Fruit fly (Drosophila melanogaster): ENCODE results near the gene CG31809.
A peak's percentile ranks its signal among the peaks of the same experiment; 100 is the strongest.

The CG31809 gene

dm6 chr2L:16886459-16886858 is 27.9 kb upstream of the CG31809 start:
- TF ChIP-seq CG8301 (tag; optimal IDR thresholded peaks at IDR 0.05), result no peak
- TF ChIP-seq D1 (tag; optimal IDR thresholded peaks at IDR 0.05), result no peak
- TF ChIP-seq CG10348 (GFP tag; IDR thresholded peaks at IDR 0.05), result no peak
- TF ChIP-seq CG12605 (GFP tag; IDR thresholded peaks at IDR 0.05), result no peak
- no peak for TF ChIP-seq CG14655 (GFP tag; optimal IDR thresholded peaks at IDR 0.05)
- no peak for TF ChIP-seq Ets98B (GFP tag; IDR thresholded peaks at IDR 0.05)
- no peak for TF ChIP-seq Pif1A (GFP tag; optimal IDR thresholded peaks at IDR 0.05)

- TF ChIP-seq EcR (GFP tag; optimal IDR thresholded peaks at IDR 0.05), result no peak
- no peak for TF ChIP-seq CG12605 (GFP tag; IDR thresholded peaks at IDR 0.05)
- TF ChIP-seq CG13204 (GFP tag; optimal IDR thresholded peaks at IDR 0.05), result no peak
- TF ChIP-seq fd96Ca (GFP tag; IDR thresholded peaks at IDR 0.05), result no peak
- TF ChIP-seq CG32121 (GFP tag; IDR thresholded peaks at IDR 0.05), result no peak
- TF ChIP-seq CG8159 (tag; optimal IDR thresholded peaks at IDR 0.05), result no peak
- no peak for TF ChIP-seq CG4496 (GFP tag; IDR thresholded peaks at IDR 0.05)
- TF ChIP-seq CG17806 (tag; optimal IDR thresholded peaks at IDR 0.05), result no peak
- no peak for TF ChIP-seq Pif1A (GFP tag; optimal IDR thresholded peaks at IDR 0.05)
- TF ChIP-seq CG10348 (GFP tag; IDR thresholded peaks at IDR 0.05), result no peak
- TF ChIP-seq D1 (tag; optimal IDR thresholded peaks at IDR 0.05), result no peak
- TF ChIP-seq CG9948 (tag; optimal IDR thresholded peaks at IDR 0.05), result no peak
- TF ChIP-seq Snoo (tag; optimal IDR thresholded peaks at IDR 0.05), result no peak
- no peak for TF ChIP-seq Ets98B (GFP tag; IDR thresholded peaks at IDR 0.05)
- TF ChIP-seq CG34367 (tag; optimal IDR thresholded peaks at IDR 0.05), result no peak
- no peak for TF ChIP-seq CG15710 (tag; optimal IDR thresholded peaks at IDR 0.05)
- TF ChIP-seq rn (GFP tag; IDR thresholded peaks at IDR 0.05), result no peak
- TF ChIP-seq CG8301 (tag; optimal IDR thresholded peaks at IDR 0.05), result no peak
- TF ChIP-seq gl (tag; optimal IDR thresholded peaks at IDR 0.05), result no peak
These were observed 26.8 kb upstream of the CG31809 start for dm6 chr2L:16885347-16885746.

dm6 chr2L:16884702-16885101 is 26.2 kb upstream of the CG31809 start:
- TF ChIP-seq CG9948 (tag; optimal IDR thresholded peaks at IDR 0.05), result no peak
- TF ChIP-seq CG8301 (tag; optimal IDR thresholded peaks at IDR 0.05), result no peak
- TF ChIP-seq fd96Ca (GFP tag; IDR thresholded peaks at IDR 0.05), result no peak
- TF ChIP-seq CG13204 (GFP tag; optimal IDR thresholded peaks at IDR 0.05), result no peak
- TF ChIP-seq CG4496 (GFP tag; IDR thresholded peaks at IDR 0.05), result no peak
- TF ChIP-seq CG8159 (tag; optimal IDR thresholded peaks at IDR 0.05), result no peak
- TF ChIP-seq CG14655 (GFP tag; optimal IDR thresholded peaks at IDR 0.05), result no peak
- no peak for TF ChIP-seq rn (GFP tag; IDR thresholded peaks at IDR 0.05)
- no peak for TF ChIP-seq CG34367 (tag; optimal IDR thresholded peaks at IDR 0.05)
- TF ChIP-seq CG12605 (GFP tag; IDR thresholded peaks at IDR 0.05), result no peak
- no peak for TF ChIP-seq CG32121 (GFP tag; IDR thresholded peaks at IDR 0.05)
- TF ChIP-seq CG17806 (tag; optimal IDR thresholded peaks at IDR 0.05), result no peak
- TF ChIP-seq CG10348 (GFP tag; IDR thresholded peaks at IDR 0.05), result no peak
- TF ChIP-seq Pif1B (GFP tag; optimal IDR thresholded peaks at IDR 0.05), result no peak
- TF ChIP-seq Ets98B (GFP tag; IDR thresholded peaks at IDR 0.05), result no peak
- TF ChIP-seq Snoo (tag; optimal IDR thresholded peaks at IDR 0.05), result no peak
- no peak for TF ChIP-seq CG15710 (tag; optimal IDR thresholded peaks at IDR 0.05)
- no peak for TF ChIP-seq D1 (tag; optimal IDR thresholded peaks at IDR 0.05)

dm6 chr2L:16882871-16883849 is 24.6 kb upstream of the CG31809 start:
- TF ChIP-seq EcR (GFP tag; optimal IDR thresholded peaks at IDR 0.05) (peak; percentile 61), rn (GFP tag; IDR thresholded peaks at IDR 0.05) (no peak)

- no peak for TF ChIP-seq Pif1A (GFP tag; optimal IDR thresholded peaks at IDR 0.05)
- no peak for TF ChIP-seq CG12605 (GFP tag; IDR thresholded peaks at IDR 0.05)
- no peak for TF ChIP-seq CG32121 (GFP tag; IDR thresholded peaks at IDR 0.05)
- TF ChIP-seq Snoo (tag; optimal IDR thresholded peaks at IDR 0.05), result no peak
- TF ChIP-seq CG15710 (tag; optimal IDR thresholded peaks at IDR 0.05), result no peak
- no peak for TF ChIP-seq CG4496 (GFP tag; IDR thresholded peaks at IDR 0.05)
- TF ChIP-seq CG8159 (tag; optimal IDR thresholded peaks at IDR 0.05), result no peak
- TF ChIP-seq CG13204 (GFP tag; optimal IDR thresholded peaks at IDR 0.05), result no peak
- no peak for TF ChIP-seq CG8301 (tag; optimal IDR thresholded peaks at IDR 0.05)
- TF ChIP-seq CG34367 (tag; optimal IDR thresholded peaks at IDR 0.05), result no peak
- no peak for TF ChIP-seq gl (tag; optimal IDR thresholded peaks at IDR 0.05)
- TF ChIP-seq D1 (tag; optimal IDR thresholded peaks at IDR 0.05), result no peak
- no peak for TF ChIP-seq CG10348 (GFP tag; IDR thresholded peaks at IDR 0.05)
- TF ChIP-seq Ets98B (GFP tag; IDR thresholded peaks at IDR 0.05), result no peak
- no peak for TF ChIP-seq Pif1B (GFP tag; optimal IDR thresholded peaks at IDR 0.05)
- TF ChIP-seq CG9948 (tag; optimal IDR thresholded peaks at IDR 0.05), result no peak
These were observed 23.9 kb upstream of the CG31809 start for dm6 chr2L:16882372-16882771.

dm6 chr2L:16880930-16881329 is 22.4 kb upstream of the CG31809 start:
- TF ChIP-seq EcR (GFP tag; optimal IDR thresholded peaks at IDR 0.05) (no peak), CG34367 (tag; optimal IDR thresholded peaks at IDR 0.05) (no peak), CG8159 (tag; optimal IDR thresholded peaks at IDR 0.05) (no peak), Ets98B (GFP tag; IDR thresholded peaks at IDR 0.05) (peak; percentile 70), rn (GFP tag; IDR thresholded peaks at IDR 0.05) (no peak), CG9948 (tag; optimal IDR thresholded peaks at IDR 0.05) (no peak), CG8301 (tag; optimal IDR thresholded peaks at IDR 0.05) (no peak), CG32121 (GFP tag; IDR thresholded peaks at IDR 0.05) (peak; percentile 41; the same call in 1 of the 2 replicates), CG10348 (GFP tag; IDR thresholded peaks at IDR 0.05) (no peak), Pif1A (GFP tag; optimal IDR thresholded peaks at IDR 0.05) (peak; percentile 2), gl (tag; optimal IDR thresholded peaks at IDR 0.05) (no peak), D1 (tag; optimal IDR thresholded peaks at IDR 0.05) (no peak), CG4496 (GFP tag; IDR thresholded peaks at IDR 0.05) (peak; percentile 75), CG13204 (GFP tag; optimal IDR thresholded peaks at IDR 0.05) (peak; percentile 86), CG15710 (tag; optimal IDR thresholded peaks at IDR 0.05) (no peak), fd96Ca (GFP tag; IDR thresholded peaks at IDR 0.05) (peak; percentile 63), CG14655 (GFP tag; optimal IDR thresholded peaks at IDR 0.05) (no peak), CG12605 (GFP tag; IDR thresholded peaks at IDR 0.05) (peak; percentile 54; the same call in 1 of the 2 replicates), CG17806 (tag; optimal IDR thresholded peaks at IDR 0.05) (no peak), Snoo (tag; optimal IDR thresholded peaks at IDR 0.05) (no peak), Pif1B (GFP tag; optimal IDR thresholded peaks at IDR 0.05) (peak; percentile 24)
